Worm (Caenorhabditis elegans): ENCODE data around the gene dot-1.3.

DNA sequence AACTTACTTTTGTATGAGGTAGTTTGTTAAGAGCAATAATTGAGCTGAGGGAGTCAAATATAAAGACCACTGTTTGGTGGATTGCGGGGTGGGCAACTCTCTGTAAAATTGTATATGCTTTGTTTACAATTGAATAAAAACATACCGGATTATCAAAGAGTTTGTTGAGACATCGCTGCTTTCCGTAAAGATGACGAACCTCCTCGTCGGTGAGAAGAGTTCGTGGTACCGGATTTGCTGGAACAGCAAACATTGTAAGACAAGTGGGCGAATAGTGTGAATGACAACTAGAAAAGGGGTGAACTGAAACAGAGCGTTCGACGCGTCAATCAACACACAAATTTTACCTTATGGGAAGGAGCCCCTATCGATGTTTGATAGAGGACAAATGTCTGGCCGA is 6.3 kb downstream of the dot-1.3 start, which contains the start of gene W06D11.2:
- TF ChIP-seq nhr-84 (tag; optimal IDR thresholded peaks at IDR 0.05), result no peak
- no peak for TF ChIP-seq unc-62 (GFP tag; optimal IDR thresholded peaks at IDR 0.05)
- TF ChIP-seq lin-15B (tag; optimal IDR thresholded peaks at IDR 0.05), result no peak

Measured in whole organism, L1 larva.